Worm (Caenorhabditis elegans) whole organism, late embryonic: ENCODE measurements around the gene T22D1.18.
A peak's percentile ranks its signal among the peaks of the same experiment; 100 is the strongest.

Experiments used
- ahr-1 ChIP-seq: sonication (generic microtip); optimal IDR thresholded peaks from 2 replicates; lab custom pipeline; 2016; ENCODE audit warnings: missing genetic modification characterization, missing compliant biosample characterization
- ama-1 ChIP-seq: fragments of 150-350 bp; optimal IDR thresholded peaks from 2 replicates; lab custom pipeline; 2014
- hlh-13 ChIP-seq: fragments of 200-800 bp; sonication (Bioruptor generic); optimal IDR thresholded peaks from 2 replicates; lab custom pipeline; 2018; ENCODE audit warnings: mild to moderate bottlenecking, missing genetic modification characterization, missing compliant biosample characterization
- hlh-8 ChIP-seq: sonication (generic microtip); optimal IDR thresholded peaks from 2 replicates; lab custom pipeline; 2016; ENCODE audit warnings: missing genotype, missing genetic modification characterization, missing compliant biosample characterization
- mec-3 ChIP-seq: sonication (generic microtip); optimal IDR thresholded peaks from 2 replicates; lab custom pipeline; 2016; ENCODE audit warnings: borderline replicate concordance, missing genetic modification characterization, missing compliant biosample characterization
- ref-2 ChIP-seq: sonication (generic microtip); optimal IDR thresholded peaks from 2 replicates; lab custom pipeline; 2016; ENCODE audit warnings: missing genetic modification characterization, missing compliant biosample characterization
- sox-2 ChIP-seq: fragments of 200-800 bp; sonication (Bioruptor generic); IDR thresholded peaks from 2 replicates; pipeline ENCODE4 v1.3.6; 2022; ENCODE audit warnings: missing genetic modification reagents, missing genetic modification characterization, missing compliant biosample characterization
- unc-86 ChIP-seq: sonication (generic microtip); optimal IDR thresholded peaks from 2 replicates; lab custom pipeline; 2016; ENCODE audit warnings: missing genetic modification characterization, missing compliant biosample characterization
- ztf-16 ChIP-seq: sonication (generic microtip); optimal IDR thresholded peaks from 2 replicates; lab custom pipeline; 2017; ENCODE audit warnings: missing genetic modification characterization, missing compliant biosample characterization

DNA sequence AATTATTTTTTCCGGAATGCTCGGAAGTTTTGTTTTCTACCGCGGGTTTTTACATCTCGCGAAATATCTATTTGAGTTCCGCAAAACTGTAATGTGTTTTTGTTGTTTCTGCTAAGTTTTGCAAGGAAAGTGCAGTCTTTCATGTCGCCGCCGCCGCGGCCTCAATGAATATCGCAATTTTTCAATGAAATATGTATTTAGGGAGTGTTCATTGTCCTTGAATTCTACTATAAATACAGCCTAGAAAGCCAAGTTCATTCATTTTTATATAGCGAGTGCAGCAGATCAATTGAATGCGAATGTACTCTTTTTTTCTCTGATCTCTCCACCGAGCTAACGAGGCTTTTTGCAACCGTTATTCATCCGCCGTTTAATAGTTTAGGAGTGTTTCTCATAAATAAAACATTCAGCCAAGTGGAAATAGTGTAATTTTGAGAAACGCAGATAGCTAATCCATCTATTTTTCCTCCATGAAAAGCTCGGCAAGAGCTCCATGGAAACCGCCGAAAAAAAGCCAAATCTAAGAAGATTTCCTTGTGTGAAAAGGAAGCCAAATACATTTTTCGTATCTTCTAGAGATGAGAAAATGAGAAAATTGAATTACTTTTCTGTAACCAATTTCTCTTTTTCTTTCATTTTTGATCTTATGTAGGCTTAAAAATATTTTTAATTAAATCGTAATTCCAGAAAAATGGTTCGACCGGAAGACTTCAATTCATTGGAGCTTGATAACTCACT, 6.9 kb downstream of the T22D1.18 start, which contains the start of gene T22D1.3:
- TF ChIP-seq hlh-8 (tag; lab: Kevin White, UChicago), result no peak
- TF ChIP-seq unc-86 (tag; lab: Kevin White, UChicago), result no peak
- no peak for TF ChIP-seq ahr-1 (tag; lab: Kevin White, UChicago)
- no peak for TF ChIP-seq hlh-13 (GFP tag; lab: Kevin White, UChicago)
- peak; percentile 28 for TF ChIP-seq ama-1 (lab: Kevin White, UChicago)
- TF ChIP-seq ref-2 (tag; lab: Kevin White, UChicago), result no peak
- no peak for TF ChIP-seq ztf-16
- TF ChIP-seq mec-3 (tag; lab: Kevin White, UChicago), result no peak
- TF ChIP-seq sox-2 (GFP tag; lab: Robert Waterston, UW), result no peak
